Worm (Caenorhabditis elegans): ENCODE measurements around the gene irld-63.
A peak's percentile ranks its signal among the peaks of the same experiment; 100 is the strongest.

Gene irld-63

DNA sequence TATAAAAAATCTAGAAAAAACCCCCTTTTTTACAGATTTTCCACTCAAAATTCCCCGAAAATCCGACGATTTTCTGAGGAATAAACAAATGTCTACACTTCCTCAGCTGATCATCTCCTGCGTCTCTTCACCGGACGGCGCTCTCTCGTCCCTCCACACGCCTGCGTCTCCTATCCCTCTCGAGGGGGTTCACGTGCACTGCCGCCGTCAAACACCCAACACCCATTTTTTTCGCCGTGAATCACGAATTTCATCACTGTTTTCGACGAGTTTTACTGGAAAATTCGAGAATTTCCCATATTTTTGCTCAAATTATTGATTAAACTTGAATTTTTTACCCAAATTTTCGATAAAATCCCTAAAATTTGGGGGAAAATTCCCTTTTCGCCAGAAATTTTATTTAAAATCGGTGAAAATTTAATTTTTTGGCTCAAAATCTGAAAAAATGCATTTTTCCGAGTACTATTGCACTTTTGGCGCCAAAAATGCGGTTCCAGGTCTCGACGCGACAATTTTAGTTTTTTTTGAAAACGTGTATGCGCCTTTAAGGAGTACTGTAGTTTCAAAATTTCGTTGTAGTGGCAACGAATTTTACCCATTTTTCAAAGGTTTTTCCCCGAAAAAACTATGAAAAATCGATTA lies 9.6 kb upstream of the irld-63 start (continued):
- TF ChIP-seq nfya-1 (tag; optimal IDR thresholded peaks at IDR 0.05) (peak; percentile 9), unc-55 (GFP tag; optimal IDR thresholded peaks at IDR 0.05) (peak; percentile 44), madf-2 (tag; optimal IDR thresholded peaks at IDR 0.05) (no peak), odd-2 (tag; optimal IDR thresholded peaks at IDR 0.05) (no peak), ceh-19 (GFP tag; optimal IDR thresholded peaks at IDR 0.05) (no peak), ets-4 (tag; optimal IDR thresholded peaks at IDR 0.05) (no peak)

DNA sequence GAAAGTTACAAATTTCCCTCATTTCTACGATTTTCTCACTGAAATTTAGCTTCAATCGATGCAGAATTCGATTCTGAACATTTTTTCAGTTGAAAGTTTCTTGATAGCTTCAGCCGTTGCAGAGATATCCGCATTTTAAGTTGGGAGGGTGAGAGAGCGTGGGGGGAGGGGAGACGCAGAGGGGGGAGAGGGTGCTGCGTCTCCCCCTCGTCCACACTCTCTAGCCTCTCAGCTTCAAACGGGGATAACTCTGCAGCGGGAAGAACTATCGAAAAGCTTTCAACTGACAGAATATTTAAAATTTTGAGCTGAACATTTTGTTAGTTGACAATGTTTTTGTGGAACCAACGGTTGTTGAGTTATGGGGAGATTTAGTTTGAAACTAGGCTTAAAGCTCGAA lies 8.7 kb upstream of the irld-63 start:
- TF ChIP-seq ceh-2 (tag; optimal IDR thresholded peaks at IDR 0.05), result no peak
- TF ChIP-seq unc-3 (GFP tag; conservative IDR thresholded peaks at IDR 0.05), result no peak
- no peak for TF ChIP-seq unc-3 (tag; optimal IDR thresholded peaks at IDR 0.05)

DNA sequence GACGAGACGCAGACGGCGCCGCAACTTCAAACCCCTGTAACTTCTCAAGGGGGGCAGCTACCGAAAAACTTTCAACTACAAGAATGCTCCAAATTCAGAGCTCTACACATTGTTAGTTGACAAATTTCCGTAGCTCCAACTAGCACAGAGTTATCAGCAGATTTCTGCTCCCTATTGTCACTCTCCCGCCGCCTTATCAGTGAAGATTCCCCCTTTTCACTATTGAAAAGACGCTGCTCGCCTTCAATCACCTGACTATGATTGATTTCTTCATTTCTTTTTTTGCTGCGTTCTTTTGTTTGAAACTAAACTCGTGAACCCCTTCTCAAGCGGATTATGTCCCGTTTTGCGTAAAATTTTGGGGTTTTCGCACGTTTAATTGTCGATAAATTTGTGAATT lies 8.2 kb upstream of the irld-63 start:
- TF ChIP-seq mec-3 (tag; optimal IDR thresholded peaks at IDR 0.05; ENCODE audit: borderline replicate concordance) (no peak), che-1 (tag; optimal IDR thresholded peaks at IDR 0.05) (no peak), ttx-3 (tag; optimal IDR thresholded peaks at IDR 0.05) (no peak), hlh-13 (GFP tag; optimal IDR thresholded peaks at IDR 0.05) (no peak), nhr-11 (tag; optimal IDR thresholded peaks at IDR 0.05) (no peak), fkh-10 (GFP tag; optimal IDR thresholded peaks at IDR 0.05) (no peak)

DNA sequence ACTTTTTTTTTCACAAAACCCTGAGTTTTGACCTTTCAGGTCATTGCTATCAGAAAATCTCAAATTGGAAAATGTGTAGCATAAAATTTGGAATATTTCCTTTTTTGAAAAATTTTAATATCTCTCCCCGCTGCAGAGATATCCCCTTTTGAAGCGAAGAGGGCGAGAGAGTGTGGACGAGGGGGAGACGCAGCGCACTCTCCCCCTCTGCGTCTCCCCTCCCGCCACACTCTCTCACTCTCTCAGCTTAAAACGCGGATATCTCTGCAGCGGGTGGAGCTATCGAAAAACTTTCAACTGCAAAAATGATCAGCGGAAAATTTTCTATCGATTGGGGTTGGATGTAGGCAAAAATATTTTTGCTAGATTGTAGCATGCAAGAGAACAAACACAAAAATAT lies 7.7 kb upstream of the irld-63 start:
- TF ChIP-seq ceh-30 (tag; optimal IDR thresholded peaks at IDR 0.05), result no peak
- TF ChIP-seq odd-2 (tag; optimal IDR thresholded peaks at IDR 0.05), result no peak
- no peak for TF ChIP-seq npax-4 (tag; optimal IDR thresholded peaks at IDR 0.05)
- no peak for TF ChIP-seq ets-4 (tag; optimal IDR thresholded peaks at IDR 0.05)
- no peak for TF ChIP-seq Y22D7AL.16 (tag; optimal IDR thresholded peaks at IDR 0.05)
- no peak for TF ChIP-seq che-1 (tag; optimal IDR thresholded peaks at IDR 0.05)
- no peak for TF ChIP-seq hlh-6 (tag; optimal IDR thresholded peaks at IDR 0.05)

DNA sequence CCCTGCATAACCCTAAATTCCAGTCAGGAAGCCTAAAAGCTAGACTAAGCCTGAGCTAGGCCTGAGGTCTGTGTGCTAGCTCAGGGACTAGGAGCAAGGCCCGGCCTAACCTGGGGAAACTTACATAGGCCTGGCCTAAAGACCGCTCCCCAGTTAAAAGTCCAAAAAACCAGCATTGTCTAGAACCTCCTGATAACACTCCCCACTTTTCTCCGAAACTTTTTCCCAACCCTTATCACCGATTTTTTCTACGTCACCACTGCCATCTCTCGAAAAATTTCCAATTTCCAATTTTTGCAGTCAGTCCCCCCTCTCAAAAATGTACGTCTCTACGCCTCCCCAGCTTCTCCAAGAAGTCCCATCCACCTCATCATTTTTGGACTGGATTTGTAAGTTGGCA lies 6.9 kb upstream of the irld-63 start, which contains the start of gene ZK355.2:
TSS of gene ZK355.2 (plus strand) at position 301 of the 400 bp plus-strand sequence.
- TF ChIP-seq che-1 (tag; optimal IDR thresholded peaks at IDR 0.05), result no peak
- no peak for TF ChIP-seq ceh-22 (tag; optimal IDR thresholded peaks at IDR 0.05)
- TF ChIP-seq pax-1 (tag; optimal IDR thresholded peaks at IDR 0.05), result no peak
- TF ChIP-seq ceh-19 (GFP tag; optimal IDR thresholded peaks at IDR 0.05), result no peak
- no peak for TF ChIP-seq sox-4 (tag; optimal IDR thresholded peaks at IDR 0.05)
- no peak for TF ChIP-seq hlh-15 (tag; optimal IDR thresholded peaks at IDR 0.05)
- no peak for TF ChIP-seq ceh-2 (tag; optimal IDR thresholded peaks at IDR 0.05)
- TF ChIP-seq nfya-1 (tag; optimal IDR thresholded peaks at IDR 0.05), result no peak
- TF ChIP-seq F13H6.1 (tag; optimal IDR thresholded peaks at IDR 0.05), result no peak
- no peak for TF ChIP-seq K09A11.1 (tag; optimal IDR thresholded peaks at IDR 0.05; ENCODE audit: insufficient read depth)
- TF ChIP-seq ets-4 (tag; optimal IDR thresholded peaks at IDR 0.05), result no peak

DNA sequence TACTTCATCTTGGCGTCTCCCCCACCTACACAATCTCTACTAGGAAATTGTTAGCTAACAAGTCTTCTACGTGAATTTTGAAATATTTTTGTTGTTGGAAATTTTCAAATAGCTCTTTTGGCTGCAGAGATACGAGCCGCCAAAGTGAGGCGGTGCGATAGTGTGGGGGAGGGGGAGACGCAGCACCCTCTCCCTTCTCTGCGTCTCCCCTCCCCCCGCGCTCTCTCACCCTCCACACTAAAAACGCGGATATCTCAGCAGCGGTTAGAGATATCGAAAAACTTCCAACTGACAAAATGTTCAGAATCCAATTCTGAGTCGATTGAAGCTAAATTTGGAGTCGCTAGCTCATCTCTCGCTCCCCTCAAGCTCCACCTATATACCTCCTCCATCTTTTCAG lies 5.5 kb upstream of the irld-63 start:
- no peak for TF ChIP-seq unc-86 (tag; optimal IDR thresholded peaks at IDR 0.05)
- TF ChIP-seq C08G9.2 (tag; optimal IDR thresholded peaks at IDR 0.05), result no peak
- TF ChIP-seq unc-42 (tag; optimal IDR thresholded peaks at IDR 0.05), result no peak

DNA sequence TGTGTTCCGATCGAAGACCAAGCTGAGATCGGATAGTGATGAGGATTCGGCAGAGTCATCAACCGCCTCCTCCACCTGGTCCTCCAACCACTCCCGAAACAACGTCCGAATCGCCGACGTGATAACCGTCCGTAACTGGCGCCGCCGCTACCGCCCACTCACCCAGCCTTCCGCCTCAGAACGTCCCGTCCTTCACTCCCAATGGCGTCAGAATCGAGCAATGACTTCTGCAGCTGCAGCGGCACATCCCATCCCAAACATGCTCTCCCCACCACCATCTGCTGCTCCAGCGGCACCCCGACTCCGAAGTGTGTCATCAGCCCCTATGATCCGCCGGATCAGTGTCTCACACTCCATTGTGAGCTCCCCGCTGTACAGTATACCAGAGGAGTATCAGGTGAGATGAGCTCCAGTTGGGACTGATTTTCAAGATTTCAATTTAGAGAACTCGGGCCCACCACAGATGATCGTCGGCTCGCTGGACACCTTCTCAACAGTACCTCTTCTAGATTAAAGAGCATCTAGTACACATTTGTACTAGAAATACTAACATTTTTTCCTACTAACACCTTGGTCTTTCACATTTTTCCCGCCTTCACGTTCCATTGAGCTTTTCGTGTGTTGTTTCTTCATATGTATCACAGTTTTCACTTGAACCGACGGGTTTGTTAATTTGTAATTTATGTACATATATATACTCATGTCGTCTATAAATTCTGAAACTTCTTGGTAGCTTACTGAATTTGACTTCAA lies 4.5 kb upstream of the irld-63 start:
- TF ChIP-seq pqm-1 (tag; optimal IDR thresholded peaks at IDR 0.05) (no peak), gmeb-2 (tag; optimal IDR thresholded peaks at IDR 0.05) (no peak), elt-4 (tag; optimal IDR thresholded peaks at IDR 0.05) (no peak), unc-42 (tag; optimal IDR thresholded peaks at IDR 0.05) (no peak), hlh-6 (tag; optimal IDR thresholded peaks at IDR 0.05) (no peak), pat-9 (tag; optimal IDR thresholded peaks at IDR 0.05) (no peak), C38D4.7 (GFP tag; optimal IDR thresholded peaks at IDR 0.05) (no peak), rnt-1 (tag; optimal IDR thresholded peaks at IDR 0.05) (no peak)
